Fruit fly (Drosophila melanogaster): ENCODE data around the gene CG33303.

CG33303 gene

dm6 chr2L:10408122-10408576, 32.6 kb upstream of the CG33303 start, which contains the start of the genes Ip259 and RpS27A (continued):
- peak; percentile 62 for TF ChIP-seq CG9609 (GFP tag; optimal IDR thresholded peaks at IDR 0.05)
- TF ChIP-seq CG4404 (GFP tag; IDR thresholded peaks at IDR 0.05) = no peak
- TF ChIP-seq CG9932 (GFP tag; IDR thresholded peaks at IDR 0.05) = no peak
- no peak for TF ChIP-seq pnt (GFP tag; optimal IDR thresholded peaks at IDR 0.05)
- TF ChIP-seq Hsf (GFP tag; optimal IDR thresholded peaks at IDR 0.05) = peak; percentile 80
- no peak for TF ChIP-seq CG31388 (GFP tag; optimal IDR thresholded peaks at IDR 0.05)
- TF ChIP-seq sens-2 (GFP tag; IDR thresholded peaks at IDR 0.05) = peak; percentile 86
- peak; percentile 74 for TF ChIP-seq Lhr (GFP tag; optimal IDR thresholded peaks at IDR 0.05)
- peak; percentile 92 for TF ChIP-seq CG15514 (GFP tag; optimal IDR thresholded peaks at IDR 0.05)
- peak; percentile 75 for TF ChIP-seq Side (GFP tag; optimal IDR thresholded peaks at IDR 0.05)
- TF ChIP-seq nom (GFP tag; optimal IDR thresholded peaks at IDR 0.05) = peak; percentile 83
- no peak for TF ChIP-seq Trl (optimal IDR thresholded peaks at IDR 0.05)
- peak; percentile 78 for TF ChIP-seq Trl (GFP tag; optimal IDR thresholded peaks at IDR 0.05)
- peak; percentile 70 for TF ChIP-seq Fer1 (GFP tag; optimal IDR thresholded peaks at IDR 0.05)
- TF ChIP-seq NC2α (GFP tag; optimal IDR thresholded peaks at IDR 0.05) = peak; percentile 47
- TF ChIP-seq vvl (GFP tag; IDR thresholded peaks at IDR 0.05) = peak; percentile 87
- TF ChIP-seq ash1 (GFP tag; optimal IDR thresholded peaks at IDR 0.05) = no peak
- TF ChIP-seq chm (GFP tag; IDR thresholded peaks at IDR 0.05) = peak; percentile 86; the same call in 1 of the 2 replicates
- TF ChIP-seq pan (optimal IDR thresholded peaks at IDR 0.05) = no peak
- peak in 1 of 2 experiments; percentile 77 for TF ChIP-seq pan (GFP tag; optimal IDR thresholded peaks at IDR 0.05 in 1 of 2, IDR thresholded peaks at IDR 0.05 in 1 of 2)
- no peak for TF ChIP-seq CG12071 (GFP tag; optimal IDR thresholded peaks at IDR 0.05)
- no peak for TF ChIP-seq Blimp-1 (GFP tag; optimal IDR thresholded peaks at IDR 0.05)
- peak; percentile 68 for TF ChIP-seq Dip3 (GFP tag; optimal IDR thresholded peaks at IDR 0.05)
- TF ChIP-seq CG15479 (GFP tag; optimal IDR thresholded peaks at IDR 0.05) = no peak
- peak; percentile 64; the same call in 1 of the 2 replicates for TF ChIP-seq sim (GFP tag; IDR thresholded peaks at IDR 0.05)
- peak; percentile 39 for TF ChIP-seq repo (GFP tag; optimal IDR thresholded peaks at IDR 0.05)
- TF ChIP-seq CG10274 (GFP tag; optimal IDR thresholded peaks at IDR 0.05) = peak; percentile 27
- TF ChIP-seq nau (GFP tag; optimal IDR thresholded peaks at IDR 0.05) = peak; percentile 69
- TF ChIP-seq lmd (GFP tag; IDR thresholded peaks at IDR 0.05) = peak; percentile 57
- TF ChIP-seq dpn (GFP tag; optimal IDR thresholded peaks at IDR 0.05) = peak; percentile 30 to 82
- peak; percentile 73; the same call in 1 of the 2 replicates for TF ChIP-seq HLH3B (GFP tag; IDR thresholded peaks at IDR 0.05)
- no peak for TF ChIP-seq sd (tag; optimal IDR thresholded peaks at IDR 0.05)
- peak; percentile 71 for TF ChIP-seq CG6854 (GFP tag; optimal IDR thresholded peaks at IDR 0.05)
- TF ChIP-seq bab2 (GFP tag; optimal IDR thresholded peaks at IDR 0.05) = peak; percentile 1
- peak; percentile 77; the same call in 2 of the 3 replicates for TF ChIP-seq Optix (GFP tag; IDR thresholded peaks at IDR 0.05)
- TF ChIP-seq zen (tag; optimal IDR thresholded peaks at IDR 0.05) = peak; percentile 75
- peak; percentile 56 for TF ChIP-seq CG2875 (GFP tag; optimal IDR thresholded peaks at IDR 0.05)
- TF ChIP-seq Ets65A (GFP tag) = peak; percentile 98
- TF ChIP-seq CkIIα-i1 (GFP tag; IDR thresholded peaks at IDR 0.05) = no peak
- peak; percentile 70 for TF ChIP-seq CG9817 (tag; optimal IDR thresholded peaks at IDR 0.05)
- no peak; the same call in 1 of the 2 replicates for TF ChIP-seq CG14667 (GFP tag; IDR thresholded peaks at IDR 0.05)
- peak; percentile 65; the same call in 2 of the 3 replicates for TF ChIP-seq C15 (GFP tag; IDR thresholded peaks at IDR 0.05)
- peak; percentile 40 for TF ChIP-seq gsb (GFP tag; IDR thresholded peaks at IDR 0.05)
- no peak for TF ChIP-seq yki (optimal IDR thresholded peaks at IDR 0.05)
- peak; percentile 62 for TF ChIP-seq Fer2 (tag; optimal IDR thresholded peaks at IDR 0.05)
- TF ChIP-seq CG14710 (tag; optimal IDR thresholded peaks at IDR 0.05) = peak; percentile 73
- no peak for TF ChIP-seq run (tag; optimal IDR thresholded peaks at IDR 0.05)
- no peak for TF ChIP-seq CG17612 (GFP tag; IDR thresholded peaks at IDR 0.05)
- TF ChIP-seq Elba2 (GFP tag; optimal IDR thresholded peaks at IDR 0.05) = no peak
- TF ChIP-seq ap (GFP tag; IDR thresholded peaks at IDR 0.05) = no peak; the same call in 1 of the 2 replicates
- peak in 1 of 2 experiments; percentile 61 for TF ChIP-seq bsh (GFP tag; optimal IDR thresholded peaks at IDR 0.05)
- no peak for TF ChIP-seq Doc3 (GFP tag; IDR thresholded peaks at IDR 0.05; ENCODE audit: partially characterized antibody)

Measured in whole organism, embryonic.